Fruit fly (Drosophila melanogaster) whole organism, embryonic: ENCODE measurements around the gene CG15530.

Experiments
- Awh ChIP-seq: fragments of 200-800 bp; sonication (Bioruptor generic); IDR thresholded peaks from 2 replicates; pipeline ENCODE4, ENCODE4 v1.3.6; 2022; ENCODE audit warnings: missing biosample characterization, missing genetic modification characterization
- B-H2 ChIP-seq: fragments of 200-800 bp; sonication (Bioruptor generic); optimal IDR thresholded peaks from 2 replicates; lab custom pipeline; 2018; ENCODE audit warnings: missing biosample characterization, mild to moderate bottlenecking, missing genetic modification characterization
- CG10209 ChIP-seq: fragments of 200-800 bp; sonication (Bioruptor generic); optimal IDR thresholded peaks from 3 replicates; lab custom pipeline; 2017; ENCODE audit warnings: missing biosample characterization, mild to moderate bottlenecking, missing genetic modification characterization, missing genetic modification reagents
- CG10267 ChIP-seq: fragments of 200-800 bp; sonication (Bioruptor generic); optimal IDR thresholded peaks from 2 replicates; lab custom pipeline; 2018; ENCODE audit warnings: missing biosample characterization, mild to moderate bottlenecking, missing genetic modification characterization, moderate library complexity
- CG10321 ChIP-seq: fragments of 200-800 bp; sonication (Bioruptor generic); IDR thresholded peaks from 2 replicates; pipeline ENCODE4 v1.3.6; 2022; ENCODE audit warnings: missing biosample characterization, missing genetic modification characterization
- CG10462 ChIP-seq: fragments of 200-800 bp; sonication (Bioruptor generic); optimal IDR thresholded peaks from 2 replicates; lab custom pipeline; 2016; ENCODE audit warnings: missing biosample characterization, missing genetic modification characterization
- CG11085 ChIP-seq: fragments of 200-800 bp; sonication (Bioruptor generic); IDR thresholded peaks from 2 replicates; pipeline ENCODE4 v1.3.6; 2022; ENCODE audit warnings: missing biosample characterization, missing genetic modification characterization
- CG13424 ChIP-seq: fragments of 200-800 bp; sonication (Bioruptor generic); optimal IDR thresholded peaks from 2 replicates; lab custom pipeline; 2019; ENCODE audit warnings: missing biosample characterization, mild to moderate bottlenecking, missing genetic modification characterization, moderate library complexity
- CG14050 ChIP-seq: fragments of 200-800 bp; sonication (Bioruptor generic); IDR thresholded peaks from 3 replicates; pipeline ENCODE4 v1.3.6; 2022; ENCODE audit warnings: missing biosample characterization, missing genetic modification characterization
- CG14965 ChIP-seq: fragments of 200-800 bp; sonication (Bioruptor generic); optimal IDR thresholded peaks from 2 replicates; lab custom pipeline; 2016; ENCODE audit warnings: missing biosample characterization, missing genetic modification characterization, borderline replicate concordance
- CG1602 ChIP-seq: fragments of 200-800 bp; sonication (Bioruptor generic); optimal IDR thresholded peaks from 3 replicates; lab custom pipeline; 2016; ENCODE audit warnings: missing biosample characterization, missing genetic modification characterization
- CG17361 ChIP-seq: fragments of 200-800 bp; sonication (Bioruptor generic); IDR thresholded peaks from 3 replicates; pipeline ENCODE4 v1.3.6; 2022; ENCODE audit warnings: missing biosample characterization, missing genetic modification characterization
- CG18764 ChIP-seq: fragments of 200-800 bp; sonication (Bioruptor generic); optimal IDR thresholded peaks from 3 replicates; lab custom pipeline; 2016; ENCODE audit warnings: missing biosample characterization, missing genetic modification characterization
- CG33557 ChIP-seq: fragments of 200-800 bp; sonication (Bioruptor generic); optimal IDR thresholded peaks from 2 replicates; lab custom pipeline; 2019; ENCODE audit warnings: missing biosample characterization, mild to moderate bottlenecking, missing genetic modification characterization, moderate library complexity
- CG3726 ChIP-seq: fragments of 200-800 bp; sonication (Bioruptor generic); IDR thresholded peaks from 3 replicates; pipeline ENCODE4, ENCODE4 v1.3.6; 2022; ENCODE audit warnings: missing biosample characterization, missing genetic modification characterization
- CG42726 ChIP-seq: fragments of 200-800 bp; sonication (Bioruptor generic); IDR thresholded peaks from 2 replicates; pipeline ENCODE4 v1.3.6; 2022; ENCODE audit warnings: missing biosample characterization, missing genetic modification characterization; ENCODE audit not compliant: partially characterized antibody
- CG5180 ChIP-seq: fragments of 200-800 bp; sonication (Bioruptor generic); optimal IDR thresholded peaks from 3 replicates; lab custom pipeline; 2017; ENCODE audit warnings: missing biosample characterization, missing genetic modification characterization, mild to moderate bottlenecking, moderate library complexity, missing genetic modification reagents
- CG7271 ChIP-seq: fragments of 200-800 bp; sonication (Bioruptor generic); optimal IDR thresholded peaks from 2 replicates; lab custom pipeline; 2018; ENCODE audit warnings: missing biosample characterization, mild to moderate bottlenecking, missing genetic modification characterization, moderate library complexity
- CG7963 ChIP-seq: fragments of 200-800 bp; sonication (Bioruptor generic); IDR thresholded peaks from 3 replicates; pipeline ENCODE4 v1.3.6; 2022; ENCODE audit warnings: missing biosample characterization, missing genetic modification characterization; ENCODE audit not compliant: partially characterized antibody
- CG8290 ChIP-seq, 3 experiments: fragments of 200-800 bp; sonication (Bioruptor generic); optimal IDR thresholded peaks; 2 replicates each; lab custom pipeline; 2016 to 2019; ENCODE audit warnings: missing biosample characterization in 3 of 3, missing genetic modification characterization in 3 of 3, mild to moderate bottlenecking in 2 of 3, moderate library complexity in 1 of 3
- CG8388 ChIP-seq: fragments of 200-800 bp; sonication (Bioruptor generic); optimal IDR thresholded peaks from 2 replicates; lab custom pipeline; 2019; ENCODE audit warnings: missing biosample characterization, mild to moderate bottlenecking, missing genetic modification characterization, moderate library complexity
- Dfd ChIP-seq, 2 experiments: fragments of >200 bp; optimal IDR thresholded peaks; 2 replicates each; lab custom pipeline; 2017; ENCODE audit warnings: missing biosample characterization in 2 of 2, missing genetic modification characterization in 2 of 2
- Dp ChIP-seq: fragments of 200-800 bp; sonication (Bioruptor generic); optimal IDR thresholded peaks from 2 replicates; lab custom pipeline; 2018; ENCODE audit warnings: missing biosample characterization, mild to moderate bottlenecking, missing genetic modification characterization, moderate library complexity
- Fer2 ChIP-seq: fragments of 200-800 bp; sonication (Bioruptor generic); optimal IDR thresholded peaks from 2 replicates; lab custom pipeline; 2018; ENCODE audit warnings: missing biosample characterization, mild to moderate bottlenecking, missing genetic modification characterization, moderate library complexity
- MBD-R2 ChIP-seq: fragments of 200-800 bp; sonication (Bioruptor generic); IDR thresholded peaks from 2 replicates; pipeline ENCODE4 v1.3.6; 2022; ENCODE audit warnings: missing biosample characterization, missing genetic modification characterization
- NK7.1 ChIP-seq: fragments of 200-800 bp; sonication (Bioruptor generic); optimal IDR thresholded peaks from 3 replicates; lab custom pipeline; 2016; ENCODE audit warnings: missing biosample characterization, missing genetic modification characterization
- PHDP ChIP-seq: fragments of 200-800 bp; sonication (Bioruptor generic); optimal IDR thresholded peaks from 3 replicates; lab custom pipeline; 2018; ENCODE audit warnings: missing biosample characterization, mild to moderate bottlenecking, missing genetic modification characterization, moderate library complexity
- Pdp1 ChIP-seq, 2 experiments: fragments of 200-800 bp; sonication (Bioruptor generic); optimal IDR thresholded peaks; 3 replicates each; lab custom pipeline; 2016; ENCODE audit warnings: missing biosample characterization in 2 of 2, missing genetic modification characterization in 2 of 2, mild to moderate bottlenecking in 1 of 2, moderate library complexity in 1 of 2
- Sry-δ ChIP-seq: fragments of 200-800 bp; sonication (Bioruptor generic); optimal IDR thresholded peaks from 2 replicates; lab custom pipeline; 2016; ENCODE audit warnings: missing biosample characterization, missing genetic modification characterization
- Trl ChIP-seq, 3 experiments: fragments of >200 bp in 2 of 3; fragments of 200-800 bp in 1 of 3; sonication (Bioruptor generic) in 1 of 3; optimal IDR thresholded peaks; 2 replicates in 1 of 3; 3 replicates in 2 of 3; lab custom pipeline; 2016 to 2017; ENCODE audit warnings: missing biosample characterization in 1 of 3, missing genetic modification characterization in 1 of 3
- Vsx1 ChIP-seq: fragments of 200-800 bp; sonication (Bioruptor generic); optimal IDR thresholded peaks from 2 replicates; lab custom pipeline; 2017; ENCODE audit warnings: missing biosample characterization, mild to moderate bottlenecking, missing genetic modification characterization, missing genetic modification reagents
- ab ChIP-seq: fragments of 200-800 bp; sonication (Bioruptor generic); optimal IDR thresholded peaks from 2 replicates; lab custom pipeline; 2016; ENCODE audit warnings: missing biosample characterization, missing genetic modification characterization
- ara ChIP-seq: fragments of 200-800 bp; sonication (Bioruptor generic); IDR thresholded peaks from 2 replicates; pipeline ENCODE4 v1.3.6; 2022; ENCODE audit warnings: missing biosample characterization, missing genetic modification characterization
- cg ChIP-seq: fragments of 200-800 bp; sonication (Bioruptor generic); optimal IDR thresholded peaks from 3 replicates; lab custom pipeline; 2019; ENCODE audit warnings: missing biosample characterization, mild to moderate bottlenecking, missing genetic modification characterization, moderate library complexity
- crol ChIP-seq: fragments of 200-800 bp; sonication (Bioruptor generic); IDR thresholded peaks from 2 replicates; pipeline ENCODE4 v1.3.6; 2022; ENCODE audit warnings: missing biosample characterization, missing genetic modification characterization
- cwo ChIP-seq: fragments of 200-800 bp; sonication (Bioruptor generic); optimal IDR thresholded peaks from 3 replicates; lab custom pipeline; 2017; ENCODE audit warnings: missing biosample characterization, missing genetic modification characterization, mild to moderate bottlenecking, moderate library complexity, missing genetic modification reagents
- dan ChIP-seq: fragments of 200-800 bp; sonication (Bioruptor generic); IDR thresholded peaks from 2 replicates; pipeline ENCODE4 v1.3.6; 2022; ENCODE audit warnings: missing biosample characterization, missing genetic modification characterization
- dimm ChIP-seq: fragments of 200-800 bp; sonication (Bioruptor generic); IDR thresholded peaks from 2 replicates; pipeline ENCODE4 v1.3.6; 2022; ENCODE audit warnings: missing biosample characterization, missing genetic modification characterization
- emc ChIP-seq: fragments of 200-800 bp; sonication (Bioruptor generic); optimal IDR thresholded peaks from 2 replicates; lab custom pipeline; 2016; ENCODE audit warnings: missing biosample characterization, missing genetic modification characterization
- en ChIP-seq: fragments of 200-800 bp; sonication (Bioruptor generic); optimal IDR thresholded peaks from 2 replicates; lab custom pipeline; 2016; ENCODE audit warnings: missing biosample characterization, missing genetic modification characterization
- exex ChIP-seq: fragments of 200-800 bp; sonication (Bioruptor generic); optimal IDR thresholded peaks from 4 replicates; lab custom pipeline; 2018; ENCODE audit warnings: missing biosample characterization, mild to moderate bottlenecking, missing genetic modification characterization, moderate library complexity
- fd64A ChIP-seq: fragments of 200-800 bp; sonication (Bioruptor generic); optimal IDR thresholded peaks from 3 replicates; lab custom pipeline; 2018; ENCODE audit warnings: missing biosample characterization, mild to moderate bottlenecking, missing genetic modification characterization
- fd96Cb ChIP-seq: fragments of 200-800 bp; sonication (Bioruptor generic); optimal IDR thresholded peaks from 2 replicates; lab custom pipeline; 2018; ENCODE audit warnings: missing biosample characterization, mild to moderate bottlenecking, missing genetic modification characterization, moderate library complexity
- gsb-n ChIP-seq: fragments of 200-800 bp; sonication (Bioruptor generic); optimal IDR thresholded peaks from 3 replicates; lab custom pipeline; 2018; ENCODE audit warnings: missing biosample characterization, mild to moderate bottlenecking, missing genetic modification characterization
- nau ChIP-seq: fragments of 200-800 bp; sonication (Bioruptor generic); optimal IDR thresholded peaks from 3 replicates; lab custom pipeline; 2017; ENCODE audit warnings: missing biosample characterization, mild to moderate bottlenecking, missing genetic modification characterization, missing genetic modification reagents
- nerfin-2 ChIP-seq: fragments of 200-800 bp; sonication (Bioruptor generic); IDR thresholded peaks from 2 replicates; pipeline ENCODE4 v1.3.6; 2022; ENCODE audit warnings: missing biosample characterization, missing genetic modification characterization; ENCODE audit not compliant: partially characterized antibody
- sens ChIP-seq: fragments of 200-800 bp; sonication (Bioruptor generic); peaks from one replicate; lab custom pipeline; 2016; ENCODE audit warnings: missing biosample characterization, missing genetic modification characterization
- tio ChIP-seq: fragments of 200-800 bp; sonication (Bioruptor generic); optimal IDR thresholded peaks from 2 replicates; lab custom pipeline; 2017; ENCODE audit warnings: missing biosample characterization, missing genetic modification characterization, inconsistent platforms
- trh ChIP-seq: fragments of 200-800 bp; sonication (Bioruptor generic); optimal IDR thresholded peaks from 2 replicates; lab custom pipeline; 2016; ENCODE audit warnings: missing biosample characterization, missing genetic modification characterization
- usp ChIP-seq: fragments of >200 bp; optimal IDR thresholded peaks from 2 replicates; lab custom pipeline; 2017; ENCODE audit warnings: missing biosample characterization, missing genetic modification characterization

CG15530 gene

DNA sequence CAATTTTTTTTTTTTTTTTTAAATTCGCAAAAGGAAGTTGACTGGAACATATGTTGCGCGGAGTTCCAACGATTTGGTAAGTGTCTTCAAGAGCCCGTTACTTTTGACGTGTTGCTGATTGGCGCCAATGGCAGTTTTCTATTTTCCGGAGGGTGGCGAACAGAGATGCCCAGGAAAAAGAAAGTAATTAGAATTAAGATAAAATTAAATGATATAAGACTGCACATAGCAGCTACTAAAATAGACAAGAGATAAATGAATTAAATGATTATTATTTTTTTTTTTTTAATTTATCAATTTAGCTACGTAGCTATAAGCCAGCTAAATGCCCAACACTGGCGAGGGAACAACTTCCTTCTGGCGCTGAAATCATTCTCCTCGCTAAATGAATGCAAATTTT lies 44.6 kb downstream of the CG15530 start (continued):
- no peak for TF ChIP-seq Sry-δ (GFP tag; lab: Kevin White, UChicago)
- TF ChIP-seq CG14965 (GFP tag; lab: Kevin White, UChicago), result no peak
- TF ChIP-seq MBD-R2 (GFP tag; lab: Robert Waterston, UW), result no peak
- TF ChIP-seq CG18764, result no peak
- 0 out of 3 replicates have a peak, but pooled peaks have one; percentile 20 for TF ChIP-seq CG17361 (GFP tag; lab: Robert Waterston, UW)
- TF ChIP-seq Dp (GFP tag; lab: Kevin White, UChicago), result no peak
- TF ChIP-seq dan (GFP tag; lab: Robert Waterston, UW), result no peak
- TF ChIP-seq fd64A (GFP tag; lab: Kevin White, UChicago), result no peak
- TF ChIP-seq PHDP (tag; lab: Kevin White, UChicago), result peak; percentile 26
- no peak for TF ChIP-seq CG3726 (GFP tag; lab: Robert Waterston, UW)
- no peak for TF ChIP-seq Vsx1
- no peak for TF ChIP-seq CG42726 (GFP tag; lab: Robert Waterston, UW)
- no peak for TF ChIP-seq cg (GFP tag; lab: Kevin White, UChicago)
- TF ChIP-seq CG8290 (GFP tag; optimal IDR thresholded peaks at IDR 0.05; lab: Kevin White, UChicago), result no peak
- no peak for TF ChIP-seq CG8290 (tag; optimal IDR thresholded peaks at IDR 0.05; lab: Kevin White, UChicago)
- no peak for TF ChIP-seq cwo
- no peak for TF ChIP-seq crol (GFP tag; lab: Robert Waterston, UW)
- no peak for TF ChIP-seq CG5180 (GFP tag; lab: Kevin White, UChicago)
- no peak for TF ChIP-seq Pdp1 (GFP tag; optimal IDR thresholded peaks at IDR 0.05; lab: Kevin White, UChicago)
- TF ChIP-seq Dfd (GFP tag; optimal IDR thresholded peaks at IDR 0.05; lab: Kevin White, UChicago), result no peak
- TF ChIP-seq ab (GFP tag; lab: Kevin White, UChicago), result no peak
- TF ChIP-seq Fer2 (tag; lab: Kevin White, UChicago), result no peak
- TF ChIP-seq Trl (optimal IDR thresholded peaks at IDR 0.05; lab: Kevin White, UChicago), result no peak
- TF ChIP-seq Trl (GFP tag; optimal IDR thresholded peaks at IDR 0.05; lab: Kevin White, UChicago), result no peak
- no peak for TF ChIP-seq exex (tag; lab: Kevin White, UChicago)
- TF ChIP-seq en, result no peak
- TF ChIP-seq CG11085, result no peak
- TF ChIP-seq emc (GFP tag; lab: Kevin White, UChicago), result no peak
- peak; percentile 9 for TF ChIP-seq CG10267 (tag; lab: Kevin White, UChicago)
- TF ChIP-seq CG13424, result peak; percentile 6
- TF ChIP-seq B-H2 (GFP tag; lab: Kevin White, UChicago), result no peak
- no peak for TF ChIP-seq nau (GFP tag; lab: Kevin White, UChicago)
- peak; percentile 60; the same call in 1 of the 2 replicates for TF ChIP-seq ara (GFP tag; lab: Robert Waterston, UW)
- no peak for TF ChIP-seq CG10462 (GFP tag; lab: Kevin White, UChicago)
- peak; percentile 46 for TF ChIP-seq sens (GFP tag; lab: Kevin White, UChicago)
- no peak for TF ChIP-seq tio
- no peak for TF ChIP-seq CG7271 (tag; lab: Kevin White, UChicago)
- no peak for TF ChIP-seq CG10321 (GFP tag; lab: Robert Waterston, UW)
- TF ChIP-seq usp (GFP tag; lab: Kevin White, UChicago), result no peak
- no peak for TF ChIP-seq CG14050
- no peak for TF ChIP-seq CG10209 (GFP tag; lab: Kevin White, UChicago)
- no peak for TF ChIP-seq NK7.1
- TF ChIP-seq fd96Cb, result no peak
- no peak for TF ChIP-seq Awh (GFP tag; lab: Robert Waterston, UW)
- TF ChIP-seq nerfin-2, result no peak
- TF ChIP-seq gsb-n, result no peak
- TF ChIP-seq dimm (GFP tag; lab: Robert Waterston, UW), result no peak
- no peak for TF ChIP-seq CG1602 (GFP tag; lab: Kevin White, UChicago)
- TF ChIP-seq trh (GFP tag; lab: Kevin White, UChicago), result no peak
- TF ChIP-seq CG7963 (GFP tag; lab: Robert Waterston, UW), result no peak
- TF ChIP-seq CG33557, result no peak
- peak; percentile 19 for TF ChIP-seq CG8388 (GFP tag; lab: Kevin White, UChicago)
